Fruit fly (Drosophila melanogaster): ENCODE measurements around the gene CG17917.

The CG17917 gene

DNA sequence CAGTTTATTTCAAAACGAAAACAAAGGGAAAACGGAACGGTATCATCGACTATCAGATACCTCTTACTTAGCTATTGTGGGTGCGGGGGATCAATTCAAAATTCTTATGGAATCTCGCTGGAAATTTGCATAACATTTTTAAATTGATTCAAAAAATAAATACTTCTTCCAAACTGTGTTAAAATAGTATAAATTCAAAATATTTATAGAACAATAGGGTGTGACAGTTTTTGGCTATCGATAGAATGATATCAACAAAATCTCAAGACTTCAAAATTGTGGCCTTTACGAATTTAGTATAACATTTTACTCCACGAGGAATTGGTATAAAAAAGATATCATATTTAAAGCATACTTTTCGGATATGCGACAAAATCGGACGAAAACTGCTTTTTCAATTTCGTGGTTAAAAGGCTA lies 46.7 kb downstream of the CG17917 start:
- TF ChIP-seq CG14860 (GFP tag; IDR thresholded peaks at IDR 0.05; ENCODE audit: partially characterized antibody) (peak; percentile 92), pan (optimal IDR thresholded peaks at IDR 0.05) (no peak), pan (GFP tag; optimal IDR thresholded peaks at IDR 0.05 in 1 of 2, IDR thresholded peaks at IDR 0.05 in 1 of 2) (no peak), Mad (GFP tag; optimal IDR thresholded peaks at IDR 0.05) (no peak), Tbp (GFP tag; optimal IDR thresholded peaks at IDR 0.05) (no peak), cato (GFP tag; optimal IDR thresholded peaks at IDR 0.05; ENCODE audit: borderline replicate concordance) (no peak), peb (GFP tag; IDR thresholded peaks at IDR 0.05) (no peak), bab2 (GFP tag; optimal IDR thresholded peaks at IDR 0.05) (no peak), Sin3A (optimal IDR thresholded peaks at IDR 0.05) (no peak), CG16813 (GFP tag; IDR thresholded peaks at IDR 0.05; ENCODE audit: partially characterized antibody) (peak; percentile 83), CG2199 (GFP tag; IDR thresholded peaks at IDR 0.05) (no peak), CG7745 (tag; optimal IDR thresholded peaks at IDR 0.05) (no peak), az2 (GFP tag; optimal IDR thresholded peaks at IDR 0.05) (no peak), salm (tag; optimal IDR thresholded peaks at IDR 0.05) (no peak), Med (GFP tag) (peak; percentile 48), CrebB (tag; optimal IDR thresholded peaks at IDR 0.05) (no peak), CG4730 (GFP tag; IDR thresholded peaks at IDR 0.05) (no peak), CG10565 (GFP tag; optimal IDR thresholded peaks at IDR 0.05) (no peak), knrl (GFP tag; IDR thresholded peaks at IDR 0.05; ENCODE audit: partially characterized antibody) (no peak), Dll (GFP tag; IDR thresholded peaks at IDR 0.05; ENCODE audit: partially characterized antibody) (peak; percentile 70), CG4282 (GFP tag; optimal IDR thresholded peaks at IDR 0.05) (no peak), Doc3 (GFP tag; IDR thresholded peaks at IDR 0.05; ENCODE audit: partially characterized antibody) (peak; percentile 64; the same call in 1 of the 3 replicates), CG8281 (tag; optimal IDR thresholded peaks at IDR 0.05) (no peak), phol (tag; optimal IDR thresholded peaks at IDR 0.05) (no peak), jing (GFP tag; optimal IDR thresholded peaks at IDR 0.05) (no peak), vvl (GFP tag; IDR thresholded peaks at IDR 0.05) (no peak), org-1 (GFP tag; optimal IDR thresholded peaks at IDR 0.05) (no peak), gfzf (GFP tag; optimal IDR thresholded peaks at IDR 0.05) (peak; percentile 28), CG1024 (GFP tag; IDR thresholded peaks at IDR 0.05) (no peak), Nf-YC (tag; optimal IDR thresholded peaks at IDR 0.05) (no peak), CG14441 (GFP tag; IDR thresholded peaks at IDR 0.05) (no peak), Hmx (GFP tag; optimal IDR thresholded peaks at IDR 0.05) (no peak), inv (GFP tag; IDR thresholded peaks at IDR 0.05; ENCODE audit: partially characterized antibody) (peak; percentile 53; the same call in 1 of the 2 replicates), sens (GFP tag) (peak; percentile 48), CG34224 (GFP tag; IDR thresholded peaks at IDR 0.05; ENCODE audit: partially characterized antibody) (peak; percentile 70), nerfin-1 (tag; optimal IDR thresholded peaks at IDR 0.05) (no peak), unc-4 (GFP tag; IDR thresholded peaks at IDR 0.05; ENCODE audit: partially characterized antibody) (peak; percentile 51), CG9817 (tag; optimal IDR thresholded peaks at IDR 0.05) (no peak), CG15601 (tag; optimal IDR thresholded peaks at IDR 0.05) (peak; percentile 13), nerfin-2 (GFP tag; IDR thresholded peaks at IDR 0.05; ENCODE audit: partially characterized antibody) (peak; percentile 88), sd (tag; optimal IDR thresholded peaks at IDR 0.05) (no peak), Aef1 (GFP tag; IDR thresholded peaks at IDR 0.05) (no peak), CG11093 (GFP tag; IDR thresholded peaks at IDR 0.05) (no peak), BEAF-32 (GFP tag; optimal IDR thresholded peaks at IDR 0.05) (peak; percentile 0), CG13287 (GFP tag; IDR thresholded peaks at IDR 0.05; ENCODE audit: partially characterized antibody) (peak; percentile 74), al (GFP tag; IDR thresholded peaks at IDR 0.05) (no peak), mld (GFP tag; IDR thresholded peaks at IDR 0.05; ENCODE audit: partially characterized antibody) (peak; percentile 67; the same call in 2 of the 3 replicates), pho (GFP tag; optimal IDR thresholded peaks at IDR 0.05) (no peak), C15 (GFP tag; IDR thresholded peaks at IDR 0.05) (no peak), twi (tag; optimal IDR thresholded peaks at IDR 0.05) (no peak), chinmo (GFP tag; IDR thresholded peaks at IDR 0.05; ENCODE audit: partially characterized antibody) (peak; percentile 74; the same call in 2 of the 4 replicates)
